Worm (Caenorhabditis elegans) whole organism, early embryonic: ENCODE data around the gene ceh-20.

ENCODE experiments used
- B0310.2 ChIP-seq: sonication (generic microtip); optimal IDR thresholded peaks from 2 replicates; lab custom pipeline; 2016; ENCODE audit warnings: mild to moderate bottlenecking, missing genetic modification characterization, missing compliant biosample characterization
- ama-1 ChIP-seq: fragments of 150-350 bp; optimal IDR thresholded peaks from 2 replicates; lab custom pipeline; 2014
- ceh-36 ChIP-seq: sonication (generic microtip); optimal IDR thresholded peaks from 2 replicates; lab custom pipeline; 2016; ENCODE audit warnings: missing genetic modification characterization, inconsistent platforms, missing compliant biosample characterization
- flt-1 ChIP-seq: fragments of 200-800 bp; sonication (Bioruptor generic); IDR thresholded peaks from 2 replicates; pipeline ENCODE4 v1.3.6; 2022; ENCODE audit warnings: missing genetic modification characterization, missing compliant biosample characterization
- hmg-4 ChIP-seq: fragments of 200-800 bp; sonication (Bioruptor generic); optimal IDR thresholded peaks from 2 replicates; lab custom pipeline; 2018; ENCODE audit warnings: mild to moderate bottlenecking, missing genetic modification characterization, missing compliant biosample characterization
- sea-1 ChIP-seq: fragments of 200-800 bp; sonication (Bioruptor generic); conservative IDR thresholded peaks from 2 replicates; pipeline ENCODE4 v1.3.6; 2022; ENCODE audit warnings: missing genetic modification characterization, missing compliant biosample characterization
- tbx-11 ChIP-seq: fragments of 200-800 bp; sonication (Bioruptor generic); IDR thresholded peaks from 2 replicates; pipeline ENCODE4 v1.3.6; 2022; ENCODE audit warnings: missing genetic modification characterization, missing compliant biosample characterization
- tra-4 ChIP-seq: sonication (generic microtip); optimal IDR thresholded peaks from 2 replicates; lab custom pipeline; 2017; ENCODE audit warnings: missing genetic modification characterization, missing compliant biosample characterization

DNA sequence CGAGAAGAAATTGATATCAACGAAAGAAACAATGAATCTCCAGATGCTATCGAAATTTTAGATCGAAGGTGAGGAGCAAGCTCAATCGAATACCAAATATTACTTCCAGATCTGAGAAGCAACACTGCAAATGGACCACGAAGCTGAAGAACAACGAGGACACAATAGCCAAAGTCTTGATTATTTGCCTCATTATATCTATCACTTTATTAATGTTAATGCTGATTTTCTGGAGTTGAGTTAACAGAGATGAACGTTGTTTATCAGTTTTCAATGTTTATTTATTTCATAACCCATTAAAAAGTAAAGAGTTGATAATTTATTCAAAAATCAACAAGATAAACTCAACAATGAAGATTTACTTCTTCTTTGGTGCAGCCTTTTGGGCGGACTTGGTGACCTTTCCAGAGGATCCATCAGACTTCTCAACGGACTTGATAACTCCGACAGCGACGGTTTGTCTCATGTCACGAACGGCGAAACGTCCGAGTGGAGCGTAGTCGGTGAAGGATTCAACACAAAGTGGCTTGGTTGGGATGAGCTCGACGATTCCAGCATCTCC, 9.8 kb upstream of the ceh-20 start:
- no peak for TF ChIP-seq ama-1 (lab: Kevin White, UChicago)
- no peak for TF ChIP-seq tra-4 (tag; lab: Kevin White, UChicago)
- TF ChIP-seq B0310.2 (tag; lab: Kevin White, UChicago): no peak
- TF ChIP-seq flt-1 (GFP tag; lab: Robert Waterston, UW): no peak
- no peak for TF ChIP-seq ceh-36
- no peak for TF ChIP-seq hmg-4 (GFP tag; lab: Kevin White, UChicago)
- TF ChIP-seq tbx-11 (GFP tag; lab: Robert Waterston, UW): no peak
- no peak for TF ChIP-seq sea-1
